Worm (Caenorhabditis elegans): Measurements from ENCODE around the gene C28H8.7.
A peak's percentile ranks its signal among the peaks of the same experiment; 100 is the strongest.

The C28H8.7 gene

ce11 chrIII:5871760-5872159 is 15.0 kb downstream of the C28H8.7 start, which contains the start of the genes F01F1.11 and F01F1.3 (continued):
- no peak for TF ChIP-seq hlh-17 (GFP tag; optimal IDR thresholded peaks at IDR 0.05; ENCODE audit: borderline replicate concordance)
- peak; percentile 83 for TF ChIP-seq lin-13 (GFP tag; optimal IDR thresholded peaks at IDR 0.05)
- TF ChIP-seq efl-3 (GFP tag; optimal IDR thresholded peaks at IDR 0.05): peak; percentile 48
- TF ChIP-seq blmp-1 (tag; optimal IDR thresholded peaks at IDR 0.05): peak; percentile 81
- TF ChIP-seq Y116A8C.19 (tag; optimal IDR thresholded peaks at IDR 0.05; ENCODE audit: borderline replicate concordance): peak; percentile 72
- peak; percentile 84 to 88 for TF ChIP-seq lsy-2 (tag; optimal IDR thresholded peaks at IDR 0.05)
- TF ChIP-seq unc-98 (GFP tag; IDR thresholded peaks at IDR 0.05): peak; percentile 19; the same call in 1 of the 2 replicates
- peak; percentile 12 for TF ChIP-seq sup-37 (GFP tag; optimal IDR thresholded peaks at IDR 0.05)
- no peak for TF ChIP-seq aha-1 (tag; optimal IDR thresholded peaks at IDR 0.05)
- TF ChIP-seq ets-5 (GFP tag; IDR thresholded peaks at IDR 0.05): no peak
- TF ChIP-seq mab-9 (GFP tag; IDR thresholded peaks at IDR 0.05): peak; percentile 64
- peak; percentile 78 for TF ChIP-seq isw-1 (GFP tag; IDR thresholded peaks at IDR 0.05)
- peak; percentile 62 for TF ChIP-seq grh-1 (GFP tag; IDR thresholded peaks at IDR 0.05)
- peak; percentile 91 for TF ChIP-seq irx-1 (tag; optimal IDR thresholded peaks at IDR 0.05)
- TF ChIP-seq ceh-90 (tag; optimal IDR thresholded peaks at IDR 0.05): peak; percentile 91
- peak; percentile 59 for TF ChIP-seq dsc-1 (tag; optimal IDR thresholded peaks at IDR 0.05)
- TF ChIP-seq C04F5.9 (tag; optimal IDR thresholded peaks at IDR 0.05): peak; percentile 86
- no peak for TF ChIP-seq ztf-4 (tag; optimal IDR thresholded peaks at IDR 0.05)
- TF ChIP-seq nhr-12 (tag; optimal IDR thresholded peaks at IDR 0.05): no peak
- peak; percentile 91 for TF ChIP-seq tbx-2 (tag; optimal IDR thresholded peaks at IDR 0.05)
- peak in 2 of 6 experiments; percentile 40 to 60 for TF ChIP-seq elt-3 (tag; optimal IDR thresholded peaks at IDR 0.05)
- peak; percentile 83 for TF ChIP-seq fkh-8 (tag; optimal IDR thresholded peaks at IDR 0.05)
- peak; percentile 88 for TF ChIP-seq pax-3 (tag; optimal IDR thresholded peaks at IDR 0.05)
- TF ChIP-seq dpl-1 (GFP tag; optimal IDR thresholded peaks at IDR 0.05): peak; percentile 95 to 97 (median 96)
- peak in 1 of 2 experiments; percentile 95 for TF ChIP-seq ztf-11 (tag; optimal IDR thresholded peaks at IDR 0.05)
- no peak for TF ChIP-seq fkh-10 (GFP tag; optimal IDR thresholded peaks at IDR 0.05)
- TF ChIP-seq pqm-1 (tag; optimal IDR thresholded peaks at IDR 0.05): no peak
- TF ChIP-seq snu-23 (GFP tag; optimal IDR thresholded peaks at IDR 0.05): peak; percentile 90
- TF ChIP-seq lin-39 (tag; optimal IDR thresholded peaks at IDR 0.05): peak; percentile 31
- peak; percentile 74 for TF ChIP-seq unc-130 (tag; optimal IDR thresholded peaks at IDR 0.05)
- TF ChIP-seq nhr-28 (tag; optimal IDR thresholded peaks at IDR 0.05): no peak
- TF ChIP-seq pag-3 (tag; optimal IDR thresholded peaks at IDR 0.05; ENCODE audit: borderline replicate concordance, insufficient read depth): no peak
- no peak for TF ChIP-seq C34B4.2 (tag; optimal IDR thresholded peaks at IDR 0.05)
- TF ChIP-seq efl-1 (optimal IDR thresholded peaks at IDR 0.05): peak; percentile 97 to 98
- TF ChIP-seq efl-1 (GFP tag; optimal IDR thresholded peaks at IDR 0.05 in 1 of 2): peak; percentile 96 to 100
- peak; percentile 2 for TF ChIP-seq snpc-4 (tag; optimal IDR thresholded peaks at IDR 0.05)
- TF ChIP-seq fos-1 (tag; optimal IDR thresholded peaks at IDR 0.05): peak; percentile 57
- no peak for TF ChIP-seq ceh-88 (GFP tag; IDR thresholded peaks at IDR 0.05)
- TF ChIP-seq vab-15 (tag; optimal IDR thresholded peaks at IDR 0.05): no peak
- peak; percentile 90 for TF ChIP-seq egl-13 (tag; optimal IDR thresholded peaks at IDR 0.05)
- no peak for TF ChIP-seq alr-1 (tag; optimal IDR thresholded peaks at IDR 0.05; ENCODE audit: borderline replicate concordance)
- TF ChIP-seq mef-2 (tag; optimal IDR thresholded peaks at IDR 0.05): peak; percentile 13
- TF ChIP-seq mep-1 (tag; optimal IDR thresholded peaks at IDR 0.05): peak; percentile 78
- TF ChIP-seq zip-4 (GFP tag; optimal IDR thresholded peaks at IDR 0.05): peak; percentile 51
- TF ChIP-seq lin-15B (tag; optimal IDR thresholded peaks at IDR 0.05): peak; percentile 19
- TF ChIP-seq nhr-20 (tag; optimal IDR thresholded peaks at IDR 0.05): peak; percentile 89
- TF ChIP-seq nhr-237 (tag; optimal IDR thresholded peaks at IDR 0.05): no peak
- peak; percentile 54 for TF ChIP-seq nhr-77 (tag; optimal IDR thresholded peaks at IDR 0.05)
- peak; percentile 92 for TF ChIP-seq nhr-90 (tag; optimal IDR thresholded peaks at IDR 0.05; ENCODE audit: poor library complexity)
- no peak for TF ChIP-seq egl-27 (tag; optimal IDR thresholded peaks at IDR 0.05)
- peak; percentile 92 for TF ChIP-seq sox-4 (tag; optimal IDR thresholded peaks at IDR 0.05)
- peak; percentile 43 for TF ChIP-seq nhr-11 (tag; optimal IDR thresholded peaks at IDR 0.05)
